Worm (Caenorhabditis elegans): Measurements from ENCODE around the gene C38H2.2.
A peak's percentile ranks its signal among the peaks of the same experiment; 100 is the strongest.

Gene C38H2.2

ce11 chrIII:10351595-10352207, 29.9 kb upstream of the C38H2.2 start, which contains the start of gene T07C4.3:
TSS of gene T07C4.3 (plus strand) at chrIII:10352157.
- TF ChIP-seq sox-2 (GFP tag; IDR thresholded peaks at IDR 0.05) (no peak), ztf-16 (tag; optimal IDR thresholded peaks at IDR 0.05) (no peak), hlh-15 (tag; optimal IDR thresholded peaks at IDR 0.05) (no peak), ceh-9 (tag; optimal IDR thresholded peaks at IDR 0.05) (no peak), pqm-1 (tag; optimal IDR thresholded peaks at IDR 0.05) (no peak), C38D4.7 (GFP tag; optimal IDR thresholded peaks at IDR 0.05) (no peak), K02D7.2 (tag; optimal IDR thresholded peaks at IDR 0.05) (no peak), hlh-13 (GFP tag; optimal IDR thresholded peaks at IDR 0.05) (no peak), dmd-4 (tag; optimal IDR thresholded peaks at IDR 0.05; ENCODE audit: borderline replicate concordance) (no peak), T23F11.4 (GFP tag; optimal IDR thresholded peaks at IDR 0.05) (no peak), lim-6 (tag; optimal IDR thresholded peaks at IDR 0.05) (no peak), unc-3 (GFP tag; conservative IDR thresholded peaks at IDR 0.05) (no peak), unc-3 (tag; optimal IDR thresholded peaks at IDR 0.05) (no peak), ahr-1 (tag; optimal IDR thresholded peaks at IDR 0.05) (no peak), che-1 (tag; optimal IDR thresholded peaks at IDR 0.05) (no peak)

- TF ChIP-seq ceh-19 (GFP tag; optimal IDR thresholded peaks at IDR 0.05), result no peak
- TF ChIP-seq Y22D7AL.16 (tag; optimal IDR thresholded peaks at IDR 0.05), result no peak
- no peak for TF ChIP-seq elt-4 (tag; optimal IDR thresholded peaks at IDR 0.05)
- TF ChIP-seq pqm-1 (tag; optimal IDR thresholded peaks at IDR 0.05), result no peak
- no peak for TF ChIP-seq dve-1 (tag; optimal IDR thresholded peaks at IDR 0.05)
- TF ChIP-seq sox-4 (tag; optimal IDR thresholded peaks at IDR 0.05), result no peak
- no peak for TF ChIP-seq rnt-1 (tag; optimal IDR thresholded peaks at IDR 0.05)
- no peak for TF ChIP-seq C08G9.2 (tag; optimal IDR thresholded peaks at IDR 0.05)
- no peak for TF ChIP-seq mec-3 (tag; optimal IDR thresholded peaks at IDR 0.05; ENCODE audit: borderline replicate concordance)
- TF ChIP-seq ref-2 (tag; optimal IDR thresholded peaks at IDR 0.05), result no peak
- no peak for TF ChIP-seq ceh-34 (tag; optimal IDR thresholded peaks at IDR 0.05)
- no peak for TF ChIP-seq nhr-11 (tag; optimal IDR thresholded peaks at IDR 0.05)
- TF ChIP-seq ztf-16 (tag; optimal IDR thresholded peaks at IDR 0.05), result no peak
- TF ChIP-seq pax-1 (tag; optimal IDR thresholded peaks at IDR 0.05), result no peak
These were observed 28.1 kb upstream of the C38H2.2 start for ce11 chrIII:10353423-10353822.

ce11 chrIII:10354591-10354990, 27.0 kb upstream of the C38H2.2 start:
- TF ChIP-seq sox-2 (GFP tag; IDR thresholded peaks at IDR 0.05) (no peak), ceh-22 (tag; optimal IDR thresholded peaks at IDR 0.05) (no peak), K02D7.2 (tag; optimal IDR thresholded peaks at IDR 0.05) (no peak), C08G9.2 (tag; optimal IDR thresholded peaks at IDR 0.05) (no peak), fax-1 (tag; optimal IDR thresholded peaks at IDR 0.05) (no peak), ceh-2 (tag; optimal IDR thresholded peaks at IDR 0.05) (no peak)

- TF ChIP-seq pag-3 (tag; optimal IDR thresholded peaks at IDR 0.05; ENCODE audit: borderline replicate concordance) (no peak), dve-1 (tag; optimal IDR thresholded peaks at IDR 0.05) (no peak), ceh-30 (tag; optimal IDR thresholded peaks at IDR 0.05) (no peak), pax-1 (tag; optimal IDR thresholded peaks at IDR 0.05) (no peak), fkh-10 (GFP tag; optimal IDR thresholded peaks at IDR 0.05) (no peak), syd-9 (tag; optimal IDR thresholded peaks at IDR 0.05) (no peak), ceh-19 (GFP tag; optimal IDR thresholded peaks at IDR 0.05) (no peak)
These were observed 26.2 kb upstream of the C38H2.2 start, which contains the start of gene spp-1 for ce11 chrIII:10355382-10355781. TSS of gene spp-1 (minus strand) at chrIII:10355668.

- no peak for TF ChIP-seq ttx-3 (tag; optimal IDR thresholded peaks at IDR 0.05)
- TF ChIP-seq elt-2 (tag; optimal IDR thresholded peaks at IDR 0.05), result peak; percentile 5
- TF ChIP-seq hlh-13 (GFP tag; optimal IDR thresholded peaks at IDR 0.05), result no peak
These were observed 23.9 kb upstream of the C38H2.2 start, which contains the start of gene umps-1 for ce11 chrIII:10357598-10358186. TSS of gene umps-1 (minus strand) at chrIII:10357648.
